Worm (Caenorhabditis elegans) whole organism, late embryonic: ENCODE measurements around the gene Y46G5A.28.

ENCODE experiments used
- C08G9.2 ChIP-seq: sonication (generic microtip); optimal IDR thresholded peaks from 2 replicates; lab custom pipeline; 2016; ENCODE audit warnings: mild to moderate bottlenecking, missing genetic modification characterization, moderate library complexity, missing compliant biosample characterization
- F13H6.1 ChIP-seq: sonication (generic microtip); optimal IDR thresholded peaks from 2 replicates; lab custom pipeline; 2016; ENCODE audit warnings: missing genetic modification characterization, missing compliant biosample characterization
- Y22D7AL.16 ChIP-seq: sonication (generic microtip); optimal IDR thresholded peaks from 2 replicates; lab custom pipeline; 2016; ENCODE audit warnings: missing genetic modification characterization, missing compliant biosample characterization
- ahr-1 ChIP-seq: sonication (generic microtip); optimal IDR thresholded peaks from 2 replicates; lab custom pipeline; 2016; ENCODE audit warnings: missing genetic modification characterization, missing compliant biosample characterization
- ama-1 ChIP-seq: fragments of 150-350 bp; optimal IDR thresholded peaks from 2 replicates; lab custom pipeline; 2014
- ceh-14 ChIP-seq: sonication (generic microtip); optimal IDR thresholded peaks from 2 replicates; lab custom pipeline; 2016; ENCODE audit warnings: missing genotype, missing genetic modification characterization, missing compliant biosample characterization
- ceh-22 ChIP-seq: sonication (generic microtip); optimal IDR thresholded peaks from 2 replicates; lab custom pipeline; 2017; ENCODE audit warnings: missing biosample characterization, missing genetic modification characterization
- ceh-34 ChIP-seq: sonication (generic microtip); optimal IDR thresholded peaks from 2 replicates; lab custom pipeline; 2016; ENCODE audit warnings: mild to moderate bottlenecking, missing genetic modification characterization, missing compliant biosample characterization
- ceh-45 ChIP-seq: fragments of 200-800 bp; sonication (Bioruptor generic); IDR thresholded peaks from 2 replicates; pipeline ENCODE4 v1.3.6; 2022; ENCODE audit warnings: missing genetic modification reagents, missing genetic modification characterization, missing compliant biosample characterization
- ceh-48 ChIP-seq: sonication (generic microtip); optimal IDR thresholded peaks from 2 replicates; lab custom pipeline; 2016; ENCODE audit warnings: missing genetic modification characterization, inconsistent platforms, missing compliant biosample characterization
- che-1 ChIP-seq: sonication (generic microtip); optimal IDR thresholded peaks from 2 replicates; lab custom pipeline; 2016; ENCODE audit warnings: mild to moderate bottlenecking, missing genetic modification characterization, missing compliant biosample characterization
- dmd-4 ChIP-seq: sonication (generic microtip); optimal IDR thresholded peaks from 2 replicates; lab custom pipeline; 2016; ENCODE audit warnings: borderline replicate concordance, missing genetic modification characterization, missing compliant biosample characterization
- dve-1 ChIP-seq: sonication (generic microtip); optimal IDR thresholded peaks from 2 replicates; lab custom pipeline; 2017; ENCODE audit warnings: antibody characterized with exemption, mild to moderate bottlenecking, missing genetic modification characterization, missing compliant biosample characterization
- ets-4 ChIP-seq: sonication (generic microtip); optimal IDR thresholded peaks from 2 replicates; lab custom pipeline; 2016; ENCODE audit warnings: missing genetic modification characterization, missing compliant biosample characterization
- eyg-1 ChIP-seq: sonication (generic microtip); optimal IDR thresholded peaks from 2 replicates; lab custom pipeline; 2016; ENCODE audit warnings: missing genotype, missing genetic modification characterization, missing compliant biosample characterization
- fax-1 ChIP-seq: sonication (generic microtip); optimal IDR thresholded peaks from 2 replicates; lab custom pipeline; 2016; ENCODE audit warnings: missing genotype, missing genetic modification characterization, missing compliant biosample characterization
- fkh-10 ChIP-seq: fragments of 150-350 bp; optimal IDR thresholded peaks from 2 replicates; lab custom pipeline; 2014; ENCODE audit warnings: missing biosample characterization, missing genetic modification reagents, missing genetic modification characterization
- fkh-6 ChIP-seq: sonication (generic microtip); optimal IDR thresholded peaks from 2 replicates; lab custom pipeline; 2016; ENCODE audit warnings: missing genetic modification characterization, missing compliant biosample characterization
- gmeb-2 ChIP-seq: sonication (generic microtip); optimal IDR thresholded peaks from 2 replicates; lab custom pipeline; 2016; ENCODE audit warnings: missing genetic modification characterization, inconsistent platforms, missing compliant biosample characterization
- hlh-13 ChIP-seq: fragments of 200-800 bp; sonication (Bioruptor generic); optimal IDR thresholded peaks from 2 replicates; lab custom pipeline; 2018; ENCODE audit warnings: mild to moderate bottlenecking, missing genetic modification characterization, missing compliant biosample characterization
- hlh-15 ChIP-seq: sonication (generic microtip); optimal IDR thresholded peaks from 2 replicates; lab custom pipeline; 2016; ENCODE audit warnings: missing genetic modification characterization, missing compliant biosample characterization
- hlh-6 ChIP-seq: sonication (generic microtip); optimal IDR thresholded peaks from 2 replicates; lab custom pipeline; 2016; ENCODE audit warnings: missing genotype, missing genetic modification characterization, missing compliant biosample characterization
- lim-6 ChIP-seq: sonication (generic microtip); optimal IDR thresholded peaks from 2 replicates; lab custom pipeline; 2016; ENCODE audit warnings: missing genetic modification characterization, missing compliant biosample characterization
- madf-2 ChIP-seq: sonication (generic microtip); optimal IDR thresholded peaks from 2 replicates; lab custom pipeline; 2017; ENCODE audit warnings: missing genetic modification characterization, missing compliant biosample characterization
- nhr-11 ChIP-seq: fragments of 150-350 bp; optimal IDR thresholded peaks from 2 replicates; lab custom pipeline; 2014; ENCODE audit warnings: missing biosample characterization, missing genetic modification characterization
- nhr-232 ChIP-seq: sonication (generic microtip); optimal IDR thresholded peaks from 2 replicates; lab custom pipeline; 2016; ENCODE audit warnings: missing genetic modification characterization, missing compliant biosample characterization
- npax-4 ChIP-seq: sonication (generic microtip); optimal IDR thresholded peaks from 2 replicates; lab custom pipeline; 2016; ENCODE audit warnings: missing genetic modification characterization, missing compliant biosample characterization
- pag-3 ChIP-seq: sonication (generic microtip); optimal IDR thresholded peaks from 2 replicates; lab custom pipeline; 2016; ENCODE audit warnings: missing compliant biosample characterization, missing genetic modification characterization, borderline replicate concordance
- pat-9 ChIP-seq: fragments of 200-800 bp; sonication (Bioruptor generic); optimal IDR thresholded peaks from 2 replicates; lab custom pipeline; 2018; ENCODE audit warnings: mild to moderate bottlenecking, missing genetic modification characterization, moderate library complexity, missing compliant biosample characterization
- pha-2 ChIP-seq: sonication (generic microtip); optimal IDR thresholded peaks from 2 replicates; lab custom pipeline; 2017; ENCODE audit warnings: mild to moderate bottlenecking, missing genetic modification characterization, missing compliant biosample characterization
- pros-1 ChIP-seq: fragments of 150-350 bp; optimal IDR thresholded peaks from 2 replicates; lab custom pipeline; 2014; ENCODE audit warnings: missing biosample characterization, missing genetic modification reagents, missing genetic modification characterization
- ref-2 ChIP-seq: sonication (generic microtip); optimal IDR thresholded peaks from 2 replicates; lab custom pipeline; 2016; ENCODE audit warnings: missing genetic modification characterization, missing compliant biosample characterization
- sdc-2 ChIP-seq: sonication (generic microtip); optimal IDR thresholded peaks from 2 replicates; lab custom pipeline; 2016; ENCODE audit warnings: missing genotype, missing genetic modification characterization, missing compliant biosample characterization
- sox-2 ChIP-seq: fragments of 200-800 bp; sonication (Bioruptor generic); IDR thresholded peaks from 2 replicates; pipeline ENCODE4 v1.3.6; 2022; ENCODE audit warnings: missing genetic modification reagents, missing genetic modification characterization, missing compliant biosample characterization
- syd-9 ChIP-seq: sonication (generic microtip); optimal IDR thresholded peaks from 2 replicates; lab custom pipeline; 2016; ENCODE audit warnings: mild to moderate bottlenecking, missing genetic modification characterization, moderate library complexity, missing compliant biosample characterization
- tbx-2 ChIP-seq: sonication (generic microtip); optimal IDR thresholded peaks from 2 replicates; lab custom pipeline; 2016; ENCODE audit warnings: missing genetic modification characterization, missing compliant biosample characterization
- unc-42 ChIP-seq: sonication (generic microtip); optimal IDR thresholded peaks from 2 replicates; lab custom pipeline; 2016; ENCODE audit warnings: missing genotype, missing genetic modification characterization, missing compliant biosample characterization
- ztf-16 ChIP-seq: sonication (generic microtip); optimal IDR thresholded peaks from 2 replicates; lab custom pipeline; 2017; ENCODE audit warnings: missing genetic modification characterization, missing compliant biosample characterization

Y46G5A.28 gene

ce11 chrII:12892407-12892806 lies 42.2 kb downstream of the Y46G5A.28 start:
- no peak for TF ChIP-seq sdc-2 (tag; lab: Kevin White, UChicago)
- no peak for TF ChIP-seq hlh-13 (GFP tag; lab: Kevin White, UChicago)
- no peak for TF ChIP-seq ztf-16 (tag; lab: Kevin White, UChicago)
- TF ChIP-seq fkh-10 (GFP tag; lab: Kevin White, UChicago) = no peak

ce11 chrII:12895078-12895670 lies 44.9 kb downstream of the Y46G5A.28 start, which contains the start of the genes clec-62 and clec-63:
Gene clec-62, minus strand, starts transcription at chrII:12895128.
Gene clec-63, plus strand, starts transcription at chrII:12895638.
- no peak for TF ChIP-seq ref-2 (tag; lab: Kevin White, UChicago)
- TF ChIP-seq pag-3 (tag; lab: Kevin White, UChicago) = no peak

- TF ChIP-seq ahr-1 (no peak), gmeb-2 (tag; lab: Kevin White, UChicago) (no peak), ama-1 (no peak), hlh-13 (GFP tag; lab: Kevin White, UChicago) (no peak), Y22D7AL.16 (tag; lab: Kevin White, UChicago) (no peak), nhr-232 (tag; lab: Kevin White, UChicago) (no peak), unc-42 (no peak), sox-2 (GFP tag; lab: Robert Waterston, UW) (no peak), pag-3 (tag; lab: Kevin White, UChicago) (no peak), ceh-22 (tag; lab: Kevin White, UChicago) (no peak), hlh-6 (tag; lab: Kevin White, UChicago) (no peak), ceh-48 (tag; lab: Kevin White, UChicago) (no peak), npax-4 (no peak), madf-2 (no peak), tbx-2 (tag; lab: Kevin White, UChicago) (no peak), ets-4 (tag; lab: Kevin White, UChicago) (no peak), C08G9.2 (tag; lab: Kevin White, UChicago) (no peak), nhr-11 (tag; lab: Kevin White, UChicago) (no peak)
Observed at ce11 chrII:12896666-12897065, 46.4 kb downstream of the Y46G5A.28 start.

- TF ChIP-seq fkh-6 (tag; lab: Kevin White, UChicago) (no peak), hlh-6 (tag; lab: Kevin White, UChicago) (no peak), hlh-15 (tag; lab: Kevin White, UChicago) (no peak), ceh-34 (tag; lab: Kevin White, UChicago) (no peak), tbx-2 (tag; lab: Kevin White, UChicago) (no peak), syd-9 (tag; lab: Kevin White, UChicago) (no peak), npax-4 (no peak), pha-2 (tag; lab: Kevin White, UChicago) (no peak), lim-6 (tag; lab: Kevin White, UChicago) (no peak), dve-1 (no peak), nhr-232 (tag; lab: Kevin White, UChicago) (no peak), gmeb-2 (tag; lab: Kevin White, UChicago) (no peak), F13H6.1 (tag; lab: Kevin White, UChicago) (no peak), pat-9 (no peak), pros-1 (tag; lab: Kevin White, UChicago) (no peak), fax-1 (tag; lab: Kevin White, UChicago) (no peak), che-1 (tag; lab: Kevin White, UChicago) (no peak)
Observed at ce11 chrII:12897361-12897760, 47.1 kb downstream of the Y46G5A.28 start.

ce11 chrII:12897942-12898341 lies 47.7 kb downstream of the Y46G5A.28 start, which contains the start of gene clec-64:
Gene clec-64, plus strand, starts transcription at chrII:12898242.
- TF ChIP-seq ceh-14 = no peak
- no peak for TF ChIP-seq ceh-45 (GFP tag; lab: Robert Waterston, UW)
- TF ChIP-seq dve-1 = no peak
- TF ChIP-seq eyg-1 = no peak
- no peak for TF ChIP-seq dmd-4 (tag; lab: Kevin White, UChicago)
